Fruit fly (Drosophila melanogaster) whole organism, embryonic: ENCODE measurements around the gene mus301.

ENCODE experiments used
- Atf3 ChIP-seq: fragments of 200-800 bp; sonication (Bioruptor generic); optimal IDR thresholded peaks from 3 replicates; lab custom pipeline; 2016; ENCODE audit warnings: missing biosample characterization, missing genetic modification characterization
- B-H2 ChIP-seq: fragments of 200-800 bp; sonication (Bioruptor generic); optimal IDR thresholded peaks from 2 replicates; lab custom pipeline; 2018; ENCODE audit warnings: missing biosample characterization, mild to moderate bottlenecking, missing genetic modification characterization
- Blimp-1 ChIP-seq: fragments of 200-800 bp; sonication (Bioruptor generic); optimal IDR thresholded peaks from 3 replicates; lab custom pipeline; 2018; ENCODE audit warnings: missing biosample characterization, missing genetic modification characterization, mild to moderate bottlenecking, moderate library complexity, missing genetic modification reagents
- BtbVII ChIP-seq: fragments of 200-800 bp; sonication (Bioruptor generic); optimal IDR thresholded peaks from 3 replicates; lab custom pipeline; 2017; ENCODE audit warnings: missing biosample characterization, mild to moderate bottlenecking, missing genetic modification characterization
- CG10267 ChIP-seq: fragments of 200-800 bp; sonication (Bioruptor generic); optimal IDR thresholded peaks from 2 replicates; lab custom pipeline; 2018; ENCODE audit warnings: missing biosample characterization, mild to moderate bottlenecking, missing genetic modification characterization, moderate library complexity
- CG10321 ChIP-seq: fragments of 200-800 bp; sonication (Bioruptor generic); IDR thresholded peaks from 2 replicates; pipeline ENCODE4 v1.3.6; 2022; ENCODE audit warnings: missing biosample characterization, missing genetic modification characterization
- CG11504 ChIP-seq: fragments of 200-800 bp; sonication (Bioruptor generic); optimal IDR thresholded peaks from 3 replicates; lab custom pipeline; 2019; ENCODE audit warnings: missing biosample characterization, mild to moderate bottlenecking, missing genetic modification characterization, moderate library complexity
- CG13424 ChIP-seq: fragments of 200-800 bp; sonication (Bioruptor generic); optimal IDR thresholded peaks from 2 replicates; lab custom pipeline; 2019; ENCODE audit warnings: missing biosample characterization, mild to moderate bottlenecking, missing genetic modification characterization, moderate library complexity
- CG14014 ChIP-seq: fragments of 200-800 bp; sonication (Bioruptor generic); IDR thresholded peaks from 2 replicates; pipeline ENCODE4 v1.3.6; 2022; ENCODE audit warnings: missing biosample characterization, missing genetic modification characterization
- CG14050 ChIP-seq: fragments of 200-800 bp; sonication (Bioruptor generic); IDR thresholded peaks from 3 replicates; pipeline ENCODE4 v1.3.6; 2022; ENCODE audit warnings: missing biosample characterization, missing genetic modification characterization
- CG14441 ChIP-seq: fragments of 200-800 bp; sonication (Bioruptor generic); IDR thresholded peaks from 2 replicates; pipeline ENCODE4 v1.3.6; 2022; ENCODE audit warnings: missing biosample characterization, missing genetic modification characterization
- CG15479 ChIP-seq: fragments of 200-800 bp; sonication (Bioruptor generic); optimal IDR thresholded peaks from 3 replicates; lab custom pipeline; 2019; ENCODE audit warnings: missing biosample characterization, mild to moderate bottlenecking, missing genetic modification characterization, moderate library complexity
- CG18476 ChIP-seq: fragments of 200-800 bp; sonication (Bioruptor generic); optimal IDR thresholded peaks from 2 replicates; lab custom pipeline; 2016; ENCODE audit warnings: missing biosample characterization, mild to moderate bottlenecking, missing genetic modification characterization
- CG2202 ChIP-seq: fragments of 200-800 bp; sonication (Bioruptor generic); optimal IDR thresholded peaks from 2 replicates; lab custom pipeline; 2018; ENCODE audit warnings: missing biosample characterization, mild to moderate bottlenecking, missing genetic modification characterization
- CG2875 ChIP-seq: fragments of 200-800 bp; sonication (Bioruptor generic); optimal IDR thresholded peaks from 2 replicates; lab custom pipeline; 2017; ENCODE audit warnings: missing biosample characterization, mild to moderate bottlenecking, missing genetic modification characterization, missing genetic modification reagents
- CG30431 ChIP-seq: fragments of 200-800 bp; sonication (Bioruptor generic); optimal IDR thresholded peaks from 2 replicates; lab custom pipeline; 2017; ENCODE audit warnings: missing biosample characterization, missing genetic modification characterization
- CG34422 ChIP-seq: fragments of 200-800 bp; sonication (Bioruptor generic); IDR thresholded peaks from 3 replicates; pipeline ENCODE4 v1.3.6; 2022; ENCODE audit warnings: missing biosample characterization, missing genetic modification characterization
- CG4424 ChIP-seq: fragments of 200-800 bp; sonication (Bioruptor generic); optimal IDR thresholded peaks from 3 replicates; lab custom pipeline; 2016; ENCODE audit warnings: missing biosample characterization, missing genetic modification characterization
- CG5953 ChIP-seq: fragments of 200-800 bp; sonication (Bioruptor generic); IDR thresholded peaks from 2 replicates; pipeline ENCODE4 v1.3.6; 2022; ENCODE audit warnings: missing biosample characterization, missing genetic modification characterization
- CG6791 ChIP-seq: fragments of 200-800 bp; sonication (Bioruptor generic); IDR thresholded peaks from 3 replicates; pipeline ENCODE4 v1.3.6; 2022; ENCODE audit warnings: missing biosample characterization, missing genetic modification characterization; ENCODE audit not compliant: partially characterized antibody
- CG6813 ChIP-seq: fragments of 200-800 bp; sonication (Bioruptor generic); optimal IDR thresholded peaks from 2 replicates; lab custom pipeline; 2017; ENCODE audit warnings: missing biosample characterization, missing genetic modification characterization, mild to moderate bottlenecking, moderate library complexity, missing genetic modification reagents
- CG7786 ChIP-seq: fragments of 200-800 bp; sonication (Bioruptor generic); optimal IDR thresholded peaks from 2 replicates; lab custom pipeline; 2016; ENCODE audit warnings: missing biosample characterization, missing genetic modification characterization
- CG7987 ChIP-seq: fragments of 200-800 bp; sonication (Bioruptor generic); optimal IDR thresholded peaks from 2 replicates; lab custom pipeline; 2018; ENCODE audit warnings: missing biosample characterization, mild to moderate bottlenecking, missing genetic modification characterization, moderate library complexity
- CG8359 ChIP-seq: fragments of 200-800 bp; sonication (Bioruptor generic); optimal IDR thresholded peaks from 2 replicates; lab custom pipeline; 2017; ENCODE audit warnings: missing biosample characterization, mild to moderate bottlenecking, missing genetic modification characterization, borderline replicate concordance
- CG8388 ChIP-seq: fragments of 200-800 bp; sonication (Bioruptor generic); optimal IDR thresholded peaks from 2 replicates; lab custom pipeline; 2019; ENCODE audit warnings: missing biosample characterization, mild to moderate bottlenecking, missing genetic modification characterization, moderate library complexity
- CTCF ChIP-seq: fragments of 200-800 bp; sonication (Bioruptor generic); optimal IDR thresholded peaks from 2 replicates; lab custom pipeline; 2017; ENCODE audit warnings: missing biosample characterization, mild to moderate bottlenecking, missing genetic modification characterization, moderate library complexity
- D19B ChIP-seq: fragments of 200-800 bp; sonication (Bioruptor generic); optimal IDR thresholded peaks from 2 replicates; lab custom pipeline; 2017; ENCODE audit warnings: missing biosample characterization, mild to moderate bottlenecking, missing genetic modification characterization
- Gsc ChIP-seq: fragments of 200-800 bp; sonication (Bioruptor generic); IDR thresholded peaks from 2 replicates; pipeline ENCODE4 v1.3.6; 2022; ENCODE audit warnings: missing biosample characterization, missing genetic modification characterization
- Hand ChIP-seq: fragments of 200-800 bp; sonication (Bioruptor generic); optimal IDR thresholded peaks from 2 replicates; lab custom pipeline; 2017; ENCODE audit warnings: mild to moderate bottlenecking, missing biosample characterization, missing genetic modification reagents, missing genetic modification characterization
- Hey ChIP-seq: fragments of 200-800 bp; sonication (Bioruptor generic); optimal IDR thresholded peaks from 3 replicates; lab custom pipeline; 2018; ENCODE audit warnings: missing biosample characterization, mild to moderate bottlenecking, missing genetic modification characterization
- Hmx ChIP-seq: fragments of 200-800 bp; sonication (Bioruptor generic); optimal IDR thresholded peaks from 2 replicates; lab custom pipeline; 2016; ENCODE audit warnings: missing biosample characterization, missing genetic modification characterization
- Lim3 ChIP-seq: fragments of 200-800 bp; sonication (Bioruptor generic); IDR thresholded peaks from 2 replicates; pipeline ENCODE4 v1.3.6; 2022; ENCODE audit warnings: missing biosample characterization, missing genetic modification characterization
- Meics ChIP-seq: fragments of 200-800 bp; sonication (Bioruptor generic); optimal IDR thresholded peaks from 2 replicates; lab custom pipeline; 2017; ENCODE audit warnings: missing biosample characterization, mild to moderate bottlenecking, missing genetic modification characterization
- Nf-YC ChIP-seq: fragments of 200-800 bp; optimal IDR thresholded peaks from 3 replicates; lab custom pipeline; 2019; ENCODE audit warnings: missing biosample characterization, mild to moderate bottlenecking, missing genetic modification characterization, moderate library complexity
- Sox100B ChIP-seq: fragments of 200-800 bp; sonication (Bioruptor generic); optimal IDR thresholded peaks from 3 replicates; lab custom pipeline; 2018; ENCODE audit warnings: missing biosample characterization, mild to moderate bottlenecking, missing genetic modification characterization
- TFAM ChIP-seq: fragments of 200-800 bp; sonication (Bioruptor generic); optimal IDR thresholded peaks from 2 replicates; lab custom pipeline; 2017; ENCODE audit warnings: missing biosample characterization, missing genetic modification characterization, inconsistent platforms
- Vsx1 ChIP-seq: fragments of 200-800 bp; sonication (Bioruptor generic); optimal IDR thresholded peaks from 2 replicates; lab custom pipeline; 2017; ENCODE audit warnings: missing biosample characterization, mild to moderate bottlenecking, missing genetic modification characterization, missing genetic modification reagents
- cato ChIP-seq: fragments of 200-800 bp; sonication (Bioruptor generic); optimal IDR thresholded peaks from 2 replicates; lab custom pipeline; 2016; ENCODE audit warnings: missing biosample characterization, missing genetic modification characterization, borderline replicate concordance
- chinmo ChIP-seq: fragments of 200-800 bp; sonication (Bioruptor generic); IDR thresholded peaks from 4 replicates; pipeline ENCODE4 v1.3.6; 2022; ENCODE audit warnings: missing biosample characterization, missing genetic modification characterization; ENCODE audit not compliant: partially characterized antibody
- crc ChIP-seq: fragments of 200-800 bp; sonication (Bioruptor generic); optimal IDR thresholded peaks from 2 replicates; lab custom pipeline; 2016; ENCODE audit warnings: missing biosample characterization, missing genetic modification characterization
- dpn ChIP-seq, 2 experiments: fragments of 200-800 bp; sonication (Bioruptor generic); optimal IDR thresholded peaks; 3 replicates each; lab custom pipeline; 2016; ENCODE audit warnings: missing biosample characterization in 2 of 2, missing genetic modification characterization in 2 of 2
- h ChIP-seq: fragments of >200 bp; optimal IDR thresholded peaks from 2 replicates; lab custom pipeline; 2017
- hbn ChIP-seq: fragments of 200-800 bp; sonication (Bioruptor generic); IDR thresholded peaks from 2 replicates; pipeline ENCODE4 v1.3.6; 2022; ENCODE audit warnings: missing biosample characterization, missing genetic modification characterization; ENCODE audit not compliant: partially characterized antibody
- prd ChIP-seq, 3 experiments: fragments of >200 bp in 2 of 3; fragments of 200-800 bp in 1 of 3; sonication (Bioruptor generic) in 1 of 3; optimal IDR thresholded peaks in 2 of 3; IDR thresholded peaks in 1 of 3; 2 replicates in 2 of 3; 3 replicates in 1 of 3; pipeline versions ENCODE4 v1.3.6 to Lab custom; 2017 to 2022; ENCODE audit warnings: missing biosample characterization in 1 of 3, missing genetic modification characterization in 1 of 3
- slbo ChIP-seq: fragments of 200-800 bp; sonication (Bioruptor generic); IDR thresholded peaks from 2 replicates; pipeline ENCODE4 v1.3.6; 2022; ENCODE audit warnings: missing biosample characterization, missing genetic modification characterization
- slou ChIP-seq: fragments of 200-800 bp; sonication (Bioruptor generic); optimal IDR thresholded peaks from 3 replicates; lab custom pipeline; 2016; ENCODE audit warnings: missing biosample characterization, missing genetic modification characterization
- vvl ChIP-seq: fragments of 200-800 bp; sonication (Bioruptor generic); IDR thresholded peaks from 2 replicates; pipeline ENCODE4 v1.3.6; 2022; ENCODE audit warnings: missing biosample characterization, missing genetic modification characterization
- wek ChIP-seq: fragments of 200-800 bp; sonication (Bioruptor generic); optimal IDR thresholded peaks from 3 replicates; lab custom pipeline; 2018; ENCODE audit warnings: missing biosample characterization, mild to moderate bottlenecking, missing genetic modification characterization, moderate library complexity

mus301 gene

dm6 chr3L:8186627-8187396 lies 49.2 kb downstream of the mus301 start, which contains the start of the genes ERR and Atg18a (continued):
- TF ChIP-seq CG30431 (peak; percentile 74), vvl (GFP tag; lab: Robert Waterston, UW) (peak; percentile 85), CG15479 (GFP tag; lab: Kevin White, UChicago) (peak; percentile 90), CG10267 (tag; lab: Kevin White, UChicago) (peak; percentile 98), B-H2 (GFP tag; lab: Kevin White, UChicago) (peak; percentile 85), CG7987 (no peak), cato (GFP tag; lab: Kevin White, UChicago) (peak; percentile 59), CG14050 (GFP tag; lab: Robert Waterston, UW) (peak; percentile 70), Vsx1 (GFP tag; lab: Kevin White, UChicago) (peak; percentile 41), CG14014 (GFP tag; lab: Robert Waterston, UW) (peak; percentile 85), crc (peak; percentile 36), Hand (peak; percentile 17), Meics (peak; percentile 80), Sox100B (GFP tag; lab: Kevin White, UChicago) (no peak), TFAM (GFP tag; lab: Kevin White, UChicago) (peak; percentile 9), Hmx (GFP tag; lab: Kevin White, UChicago) (peak; percentile 17), slbo (GFP tag; lab: Robert Waterston, UW) (peak; percentile 96), h (lab: Kevin White, UChicago) (no peak), BtbVII (GFP tag; lab: Kevin White, UChicago) (no peak), CG10321 (GFP tag; lab: Robert Waterston, UW) (peak; percentile 69), slou (GFP tag; lab: Kevin White, UChicago) (peak; percentile 87), CG7786 (GFP tag; lab: Kevin White, UChicago) (peak; percentile 83), Atf3 (peak; percentile 62), dpn (GFP tag; optimal IDR thresholded peaks at IDR 0.05; lab: Kevin White, UChicago) (peak; percentile 85 to 88), Gsc (peak; percentile 61), wek (GFP tag; lab: Kevin White, UChicago) (no peak), CG18476 (GFP tag; lab: Kevin White, UChicago) (peak; percentile 74), CG8388 (GFP tag; lab: Kevin White, UChicago) (peak; percentile 71), CG6813 (GFP tag; lab: Kevin White, UChicago) (no peak), CG6791 (GFP tag; lab: Robert Waterston, UW) (peak; percentile 45; the same call in 1 of the 3 replicates), chinmo (GFP tag; lab: Robert Waterston, UW) (peak; percentile 47; the same call in 1 of the 4 replicates), CG5953 (GFP tag; lab: Robert Waterston, UW) (0 out of 2 replicates have a peak, but pooled peaks have one; percentile 43), CG14441 (GFP tag; lab: Robert Waterston, UW) (peak; percentile 90), Blimp-1 (GFP tag; lab: Kevin White, UChicago) (peak; percentile 60), CG11504 (no peak), prd (optimal IDR thresholded peaks at IDR 0.05; lab: Kevin White, UChicago) (no peak), prd (GFP tag; IDR thresholded peaks at IDR 0.05; lab: Robert Waterston, UW) (peak; percentile 93), CG2875 (peak; percentile 17), CG4424 (GFP tag; lab: Kevin White, UChicago) (peak; percentile 79), hbn (peak; percentile 50; the same call in 1 of the 2 replicates), CG2202 (peak; percentile 24), Hey (tag; lab: Kevin White, UChicago) (peak; percentile 57), CG13424 (tag; lab: Kevin White, UChicago) (peak; percentile 89), Nf-YC (tag; lab: Kevin White, UChicago) (peak; percentile 81), CTCF (GFP tag; lab: Kevin White, UChicago) (no peak), CG8359 (GFP tag; lab: Kevin White, UChicago) (no peak), CG34422 (GFP tag; lab: Robert Waterston, UW) (peak; percentile 89), Lim3 (GFP tag; lab: Robert Waterston, UW) (peak; percentile 45; the same call in 1 of the 2 replicates), D19B (GFP tag; lab: Kevin White, UChicago) (peak; percentile 60)
